Worm (Caenorhabditis elegans) whole organism, mixed stage, embryonic: ENCODE results near the gene F44E7.3.

ENCODE experiments used
- bed-3 ChIP-seq: fragments of 200-800 bp; sonication (Bioruptor generic); optimal IDR thresholded peaks from 3 replicates; lab custom pipeline; 2018; ENCODE audit warnings: mild to moderate bottlenecking, missing genetic modification characterization, moderate library complexity, missing compliant biosample characterization
- blmp-1 ChIP-seq: fragments of 150-350 bp; optimal IDR thresholded peaks from 2 replicates; lab custom pipeline; 2014; ENCODE audit warnings: missing biosample characterization, missing genetic modification characterization
- ceh-83 ChIP-seq: fragments of 200-800 bp; sonication (Bioruptor generic); optimal IDR thresholded peaks from 2 replicates; lab custom pipeline; 2018; ENCODE audit warnings: mild to moderate bottlenecking, missing genetic modification characterization, missing compliant biosample characterization
- mep-1 ChIP-seq: fragments of 150-350 bp; optimal IDR thresholded peaks from 2 replicates; lab custom pipeline; 2017; ENCODE audit warnings: missing biosample characterization, missing genetic modification reagents, missing genetic modification characterization, inconsistent platforms
- nhr-12 ChIP-seq: fragments of 150-350 bp; optimal IDR thresholded peaks from 2 replicates; lab custom pipeline; 2014; ENCODE audit warnings: missing biosample characterization, missing genetic modification characterization
- nhr-76 ChIP-seq: sonication (generic microtip); optimal IDR thresholded peaks from 2 replicates; lab custom pipeline; 2017; ENCODE audit warnings: missing biosample characterization, missing genetic modification characterization
- snpc-4 ChIP-seq: fragments of 150-350 bp; optimal IDR thresholded peaks from 2 replicates; lab custom pipeline; 2014; ENCODE audit warnings: missing biosample characterization, missing genetic modification characterization
- unc-39 ChIP-seq: fragments of 150-350 bp; optimal IDR thresholded peaks from 2 replicates; lab custom pipeline; 2014; ENCODE audit warnings: missing biosample characterization, missing genetic modification characterization
- unc-62 ChIP-seq: fragments of 150-350 bp; optimal IDR thresholded peaks from 2 replicates; lab custom pipeline; 2014; ENCODE audit warnings: missing biosample characterization, missing genetic modification reagents, missing genetic modification characterization
- ztf-11 ChIP-seq: fragments of 150-350 bp; optimal IDR thresholded peaks from 2 replicates; lab custom pipeline; 2014; ENCODE audit warnings: missing biosample characterization, missing genetic modification characterization

- TF ChIP-seq snpc-4 (tag; lab: Kevin White, UChicago) (no peak), blmp-1 (no peak), unc-39 (tag; lab: Kevin White, UChicago) (no peak), nhr-76 (tag; lab: Kevin White, UChicago) (no peak), bed-3 (no peak), unc-62 (GFP tag; lab: Kevin White, UChicago) (no peak), ztf-11 (tag; lab: Kevin White, UChicago) (no peak), ceh-83 (GFP tag; lab: Kevin White, UChicago) (no peak), mep-1 (tag; lab: Kevin White, UChicago) (no peak), nhr-12 (tag; lab: Kevin White, UChicago) (no peak)
These were observed 11.6 kb upstream of the F44E7.3 start, which contains the start of gene C53A3.1 for ce11 chrV:5760132-5760531.
